Fruit fly (Drosophila melanogaster) whole organism, adult: ENCODE results near the gene sr.

Experiments
- CG14711 ChIP-seq: fragments of 200-800 bp; sonication (Bioruptor generic); optimal IDR thresholded peaks from 2 replicates; lab custom pipeline; 2018; ENCODE audit warnings: missing biosample characterization, mild to moderate bottlenecking, missing genetic modification characterization, moderate library complexity
- kay ChIP-seq: fragments of 200-800 bp; sonication (Bioruptor generic); peaks from one replicate; lab custom pipeline; 2016; ENCODE audit warnings: missing biosample characterization, missing genetic modification characterization, borderline replicate concordance

DNA sequence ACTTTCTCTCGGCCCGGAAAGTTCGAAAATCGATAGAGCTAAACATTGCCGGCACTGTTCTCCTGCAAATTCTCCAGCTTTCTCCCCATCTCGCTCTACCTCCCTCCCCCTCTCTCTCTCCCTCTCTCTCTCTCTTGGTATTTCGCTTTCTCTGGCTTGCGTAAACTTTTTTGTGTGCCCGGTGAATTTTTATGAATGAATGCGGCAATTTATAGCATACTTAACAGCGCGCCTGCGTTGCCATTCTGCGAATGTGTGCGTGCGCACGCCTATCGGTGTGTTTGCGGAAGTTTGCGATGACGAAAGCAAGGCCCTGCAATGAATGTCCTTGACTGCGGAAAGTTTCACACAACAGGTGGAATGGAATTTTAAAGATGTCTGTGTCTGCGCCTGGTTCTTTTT lies 21.1 kb downstream of the sr start:
- TF ChIP-seq CG14711 (no peak), kay (GFP tag; lab: Kevin White, UChicago) (no peak)
